Fruit fly (Drosophila melanogaster) S2 (cell line): ENCODE results near the gene P5CDh2.

Experiments used
- CG8478 ChIP-seq: fragments of >200 bp; optimal IDR thresholded peaks from 2 replicates; lab custom pipeline; 2018
- CTCF ChIP-seq, 2 experiments: fragments of >200 bp; optimal IDR thresholded peaks; 2 replicates each; lab custom pipeline; 2018

DNA sequence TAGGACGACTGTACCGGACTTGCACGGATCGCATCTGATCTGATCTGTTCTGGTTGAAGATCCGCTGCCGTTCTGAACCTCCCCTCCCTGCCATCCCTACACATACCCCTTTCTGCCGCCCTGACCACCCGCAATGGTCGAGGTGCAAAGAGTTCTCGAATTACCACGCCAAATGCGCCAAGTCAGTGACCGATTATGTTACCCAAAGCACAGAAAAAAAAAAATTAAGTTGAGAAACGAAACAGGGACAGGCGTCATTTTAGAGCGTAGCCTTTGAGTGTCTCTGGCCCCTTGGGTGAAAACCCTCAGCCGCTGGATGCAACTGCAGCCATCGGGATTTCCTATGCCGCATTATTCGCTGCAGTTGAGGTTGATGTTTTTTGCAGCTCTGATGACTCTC lies 46.0 kb downstream of the P5CDh2 start:
- TF ChIP-seq CG8478 (lab: Kevin White, UChicago) (no peak), CTCF (optimal IDR thresholded peaks at IDR 0.05; lab: Kevin White, UChicago) (no peak)
